Worm (Caenorhabditis elegans): ENCODE results near the gene abu-9.

DNA sequence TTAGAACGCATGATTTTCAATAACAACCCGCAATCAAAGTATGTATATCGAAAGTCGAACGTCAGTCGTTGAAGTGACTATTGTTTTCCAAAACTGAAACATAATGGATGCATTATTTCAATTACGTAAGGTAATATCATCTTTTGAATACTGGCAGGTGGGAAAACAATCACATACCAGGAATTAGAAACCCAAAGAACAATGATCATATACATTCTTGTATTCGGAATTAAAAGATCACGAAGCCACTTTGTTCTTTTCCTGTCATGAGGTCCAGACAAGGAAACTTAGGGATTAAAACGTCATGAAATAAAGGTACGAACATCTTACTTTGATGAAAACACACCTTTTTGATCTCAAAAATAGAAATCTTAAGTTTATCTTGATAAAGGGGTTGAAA, 40.5 kb downstream of the abu-9 start:
- TF ChIP-seq scrt-1 (GFP tag; IDR thresholded peaks at IDR 0.05), result no peak
- no peak for TF ChIP-seq pes-1 (GFP tag; IDR thresholded peaks at IDR 0.05)
- TF ChIP-seq hmg-4 (GFP tag; optimal IDR thresholded peaks at IDR 0.05), result no peak
- TF ChIP-seq ama-1 (optimal IDR thresholded peaks at IDR 0.05), result no peak

All from whole organism, early embryonic.